Fruit fly (Drosophila melanogaster) whole organism, embryonic: ENCODE data around the gene CG10959.

Source experiments
- Adf1 ChIP-seq: fragments of 200-800 bp; sonication (Bioruptor generic); IDR thresholded peaks from 2 replicates; pipeline ENCODE4 v1.3.6; 2022; ENCODE audit warnings: missing biosample characterization, missing genetic modification characterization
- CG10209 ChIP-seq: fragments of 200-800 bp; sonication (Bioruptor generic); optimal IDR thresholded peaks from 3 replicates; lab custom pipeline; 2017; ENCODE audit warnings: missing biosample characterization, mild to moderate bottlenecking, missing genetic modification characterization, missing genetic modification reagents
- CG1024 ChIP-seq: fragments of 200-800 bp; sonication (Bioruptor generic); IDR thresholded peaks from 2 replicates; pipeline ENCODE4 v1.3.6; 2022; ENCODE audit warnings: missing biosample characterization, missing genetic modification characterization
- CG10431 ChIP-seq: fragments of 200-800 bp; sonication (Bioruptor generic); optimal IDR thresholded peaks from 3 replicates; lab custom pipeline; 2018; ENCODE audit warnings: missing biosample characterization, mild to moderate bottlenecking, missing genetic modification characterization
- CG10959 ChIP-seq: fragments of 200-800 bp; sonication (Bioruptor generic); IDR thresholded peaks from 2 replicates; pipeline ENCODE4 v1.3.6; 2022; ENCODE audit warnings: missing biosample characterization, missing genetic modification characterization
- CG11398 ChIP-seq: fragments of 200-800 bp; sonication (Bioruptor generic); optimal IDR thresholded peaks from 2 replicates; lab custom pipeline; 2016; ENCODE audit warnings: missing biosample characterization, missing genetic modification characterization
- CG12155 ChIP-seq: fragments of 200-800 bp; sonication (Bioruptor generic); optimal IDR thresholded peaks from 3 replicates; lab custom pipeline; 2016; ENCODE audit warnings: missing biosample characterization, missing genetic modification characterization
- CG13775 ChIP-seq: fragments of 200-800 bp; sonication (Bioruptor generic); optimal IDR thresholded peaks from 3 replicates; lab custom pipeline; 2017; ENCODE audit warnings: missing biosample characterization, mild to moderate bottlenecking, missing genetic modification characterization
- CG15514 ChIP-seq: fragments of 200-800 bp; sonication (Bioruptor generic); optimal IDR thresholded peaks from 3 replicates; lab custom pipeline; 2017; ENCODE audit warnings: missing biosample characterization, missing genetic modification characterization, mild to moderate bottlenecking, moderate library complexity, missing genetic modification reagents
- CG18619 ChIP-seq: fragments of 200-800 bp; sonication (Bioruptor generic); optimal IDR thresholded peaks from 3 replicates; lab custom pipeline; 2017; ENCODE audit warnings: missing biosample characterization, mild to moderate bottlenecking, missing genetic modification characterization
- CG2116 ChIP-seq: fragments of 200-800 bp; sonication (Bioruptor generic); optimal IDR thresholded peaks from 3 replicates; lab custom pipeline; 2018; ENCODE audit warnings: missing biosample characterization, mild to moderate bottlenecking, missing genetic modification characterization
- CG2120 ChIP-seq: fragments of 200-800 bp; sonication (Bioruptor generic); optimal IDR thresholded peaks from 3 replicates; lab custom pipeline; 2016; ENCODE audit warnings: missing biosample characterization, missing genetic modification characterization
- CG30403 ChIP-seq: fragments of 200-800 bp; sonication (Bioruptor generic); optimal IDR thresholded peaks from 3 replicates; lab custom pipeline; 2016; ENCODE audit warnings: missing biosample characterization, missing genetic modification characterization
- CG4282 ChIP-seq: fragments of 200-800 bp; sonication (Bioruptor generic); optimal IDR thresholded peaks from 2 replicates; lab custom pipeline; 2016; ENCODE audit warnings: missing biosample characterization, missing genetic modification characterization
- CG5953 ChIP-seq: fragments of 200-800 bp; sonication (Bioruptor generic); IDR thresholded peaks from 2 replicates; pipeline ENCODE4 v1.3.6; 2022; ENCODE audit warnings: missing biosample characterization, missing genetic modification characterization
- CG6813 ChIP-seq: fragments of 200-800 bp; sonication (Bioruptor generic); optimal IDR thresholded peaks from 2 replicates; lab custom pipeline; 2017; ENCODE audit warnings: missing biosample characterization, missing genetic modification characterization, mild to moderate bottlenecking, moderate library complexity, missing genetic modification reagents
- CkIIα-i1 ChIP-seq: fragments of 200-800 bp; sonication (Bioruptor generic); IDR thresholded peaks from 2 replicates; pipeline ENCODE4 v1.3.6; 2022; ENCODE audit warnings: missing biosample characterization, missing genetic modification characterization
- Deaf1 ChIP-seq: fragments of 200-800 bp; optimal IDR thresholded peaks from 3 replicates; lab custom pipeline; 2019; ENCODE audit warnings: missing biosample characterization, mild to moderate bottlenecking, missing genetic modification characterization, moderate library complexity
- HHEX ChIP-seq: fragments of 200-800 bp; sonication (Bioruptor generic); optimal IDR thresholded peaks from 3 replicates; lab custom pipeline; 2017; ENCODE audit warnings: missing biosample characterization, mild to moderate bottlenecking, missing genetic modification characterization, missing genetic modification reagents
- HmgD ChIP-seq: fragments of 200-800 bp; sonication (Bioruptor generic); optimal IDR thresholded peaks from 3 replicates; lab custom pipeline; 2016; ENCODE audit warnings: missing biosample characterization, missing genetic modification characterization
- Hmr ChIP-seq: fragments of 200-800 bp; sonication (Bioruptor generic); optimal IDR thresholded peaks from 3 replicates; lab custom pipeline; 2017; ENCODE audit warnings: mild to moderate bottlenecking, missing biosample characterization, missing genetic modification reagents, missing genetic modification characterization
- MBD-R2 ChIP-seq: fragments of 200-800 bp; sonication (Bioruptor generic); IDR thresholded peaks from 2 replicates; pipeline ENCODE4 v1.3.6; 2022; ENCODE audit warnings: missing biosample characterization, missing genetic modification characterization
- Myb ChIP-seq: fragments of 200-800 bp; sonication (Bioruptor generic); optimal IDR thresholded peaks from 2 replicates; lab custom pipeline; 2016; ENCODE audit warnings: missing biosample characterization, missing genetic modification characterization
- Pdp1 ChIP-seq, 2 experiments: fragments of 200-800 bp; sonication (Bioruptor generic); optimal IDR thresholded peaks; 3 replicates each; lab custom pipeline; 2016; ENCODE audit warnings: missing biosample characterization in 2 of 2, missing genetic modification characterization in 2 of 2, mild to moderate bottlenecking in 1 of 2, moderate library complexity in 1 of 2
- Tbp ChIP-seq: fragments of >200 bp; optimal IDR thresholded peaks from 2 replicates; lab custom pipeline; 2018; ENCODE audit warnings: missing biosample characterization, missing genetic modification characterization
- Xrp1 ChIP-seq: fragments of 200-800 bp; sonication (Bioruptor generic); IDR thresholded peaks from 2 replicates; pipeline ENCODE4 v1.3.6; 2022; ENCODE audit warnings: missing biosample characterization, missing genetic modification characterization
- al ChIP-seq: fragments of 200-800 bp; sonication (Bioruptor generic); IDR thresholded peaks from 2 replicates; pipeline ENCODE4 v1.3.6; 2022; ENCODE audit warnings: missing biosample characterization, missing genetic modification characterization
- az2 ChIP-seq: fragments of 200-800 bp; sonication (Bioruptor generic); optimal IDR thresholded peaks from 3 replicates; lab custom pipeline; 2016; ENCODE audit warnings: missing biosample characterization, missing genetic modification characterization
- cato ChIP-seq: fragments of 200-800 bp; sonication (Bioruptor generic); optimal IDR thresholded peaks from 2 replicates; lab custom pipeline; 2016; ENCODE audit warnings: missing biosample characterization, missing genetic modification characterization, borderline replicate concordance
- chinmo ChIP-seq: fragments of 200-800 bp; sonication (Bioruptor generic); IDR thresholded peaks from 4 replicates; pipeline ENCODE4 v1.3.6; 2022; ENCODE audit warnings: missing biosample characterization, missing genetic modification characterization; ENCODE audit not compliant: partially characterized antibody
- crol ChIP-seq: fragments of 200-800 bp; sonication (Bioruptor generic); IDR thresholded peaks from 2 replicates; pipeline ENCODE4 v1.3.6; 2022; ENCODE audit warnings: missing biosample characterization, missing genetic modification characterization
- dati ChIP-seq: fragments of 200-800 bp; sonication (Bioruptor generic); IDR thresholded peaks from 2 replicates; pipeline ENCODE4 v1.3.6; 2022; ENCODE audit warnings: missing biosample characterization, missing genetic modification characterization
- dmrt99B ChIP-seq: fragments of 200-800 bp; sonication (Bioruptor generic); optimal IDR thresholded peaks from 2 replicates; lab custom pipeline; 2018; ENCODE audit warnings: missing biosample characterization, mild to moderate bottlenecking, missing genetic modification characterization, moderate library complexity
- exex ChIP-seq: fragments of 200-800 bp; sonication (Bioruptor generic); optimal IDR thresholded peaks from 4 replicates; lab custom pipeline; 2018; ENCODE audit warnings: missing biosample characterization, mild to moderate bottlenecking, missing genetic modification characterization, moderate library complexity
- gsb-n ChIP-seq: fragments of 200-800 bp; sonication (Bioruptor generic); optimal IDR thresholded peaks from 3 replicates; lab custom pipeline; 2018; ENCODE audit warnings: missing biosample characterization, mild to moderate bottlenecking, missing genetic modification characterization
- h ChIP-seq: fragments of >200 bp; optimal IDR thresholded peaks from 2 replicates; lab custom pipeline; 2017
- hb ChIP-seq: fragments of 200-800 bp; sonication (Bioruptor generic); IDR thresholded peaks from 3 replicates; pipeline ENCODE4 v1.3.6; 2022; ENCODE audit warnings: missing biosample characterization, missing genetic modification characterization; ENCODE audit not compliant: partially characterized antibody
- hbn ChIP-seq: fragments of 200-800 bp; sonication (Bioruptor generic); IDR thresholded peaks from 2 replicates; pipeline ENCODE4 v1.3.6; 2022; ENCODE audit warnings: missing biosample characterization, missing genetic modification characterization; ENCODE audit not compliant: partially characterized antibody
- lbe ChIP-seq: fragments of 200-800 bp; sonication (Bioruptor generic); optimal IDR thresholded peaks from 2 replicates; lab custom pipeline; 2016; ENCODE audit warnings: missing biosample characterization, mild to moderate bottlenecking, missing genetic modification characterization
- nau ChIP-seq: fragments of 200-800 bp; sonication (Bioruptor generic); optimal IDR thresholded peaks from 3 replicates; lab custom pipeline; 2017; ENCODE audit warnings: missing biosample characterization, mild to moderate bottlenecking, missing genetic modification characterization, missing genetic modification reagents
- pan ChIP-seq, 4 experiments: fragments of >200 bp in 3 of 4; fragments of 200-800 bp in 1 of 4; sonication (Bioruptor generic) in 1 of 4; optimal IDR thresholded peaks in 3 of 4; IDR thresholded peaks in 1 of 4; 2 replicates each; pipeline versions ENCODE4 v1.3.6 to Lab custom; 2017 to 2022; ENCODE audit warnings: missing biosample characterization in 2 of 4, missing genetic modification characterization in 2 of 4, mixed read lengths in 1 of 4
- pfk ChIP-seq: fragments of 200-800 bp; sonication (Bioruptor generic); optimal IDR thresholded peaks from 2 replicates; lab custom pipeline; 2018; ENCODE audit warnings: missing biosample characterization, mild to moderate bottlenecking, missing genetic modification characterization, moderate library complexity
- sr ChIP-seq: fragments of 200-800 bp; sonication (Bioruptor generic); IDR thresholded peaks from 3 replicates; pipeline ENCODE4 v1.3.6; 2022; ENCODE audit warnings: missing biosample characterization, missing genetic modification characterization
- ssp ChIP-seq: fragments of 200-800 bp; sonication (Bioruptor generic); IDR thresholded peaks from 2 replicates; pipeline ENCODE4 v1.3.6; 2022; ENCODE audit warnings: missing biosample characterization, missing genetic modification characterization
- sug ChIP-seq: fragments of 200-800 bp; optimal IDR thresholded peaks from 2 replicates; lab custom pipeline; 2019; ENCODE audit warnings: missing biosample characterization, mild to moderate bottlenecking, missing genetic modification characterization, moderate library complexity

Gene CG10959

DNA sequence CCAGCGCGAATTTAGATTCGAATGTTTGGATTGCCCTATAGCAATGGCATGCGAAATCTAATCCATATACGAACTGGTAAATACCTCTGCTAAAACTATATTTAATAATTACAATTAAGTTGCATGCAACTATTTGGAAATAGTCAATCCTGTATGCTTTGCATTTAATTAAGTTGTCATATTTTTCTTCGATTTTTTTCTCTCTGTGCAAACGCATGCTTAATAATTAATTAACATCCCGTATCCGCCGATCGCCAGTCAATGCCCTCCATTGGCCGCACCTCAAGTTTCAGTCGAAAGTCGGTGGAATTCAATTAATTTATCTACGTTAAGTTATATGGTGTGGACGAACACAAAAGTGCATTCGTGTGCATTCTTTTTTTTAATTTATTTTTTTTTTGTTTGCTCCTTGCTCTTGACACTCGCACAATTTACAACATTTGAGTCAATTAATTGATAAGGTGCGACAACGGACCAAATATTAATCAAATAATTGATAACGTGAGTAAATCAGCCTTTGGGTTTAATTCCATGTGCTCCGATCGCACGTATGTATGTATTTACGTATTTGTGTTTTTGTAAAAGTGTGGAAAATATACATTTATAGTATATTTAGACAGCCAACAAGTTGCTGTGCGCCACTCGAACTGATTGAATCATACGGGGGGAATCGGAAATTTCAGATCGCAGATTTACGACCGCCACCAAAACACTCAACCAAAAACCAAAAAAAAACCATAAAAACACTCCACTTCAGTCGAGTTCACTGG, 42.1 kb upstream of the CG10959 start (continued):
- TF ChIP-seq CG10431 (peak; percentile 4), CG12155 (GFP tag; lab: Kevin White, UChicago) (no peak), CG6813 (GFP tag; lab: Kevin White, UChicago) (peak; percentile 37), Xrp1 (GFP tag; lab: Robert Waterston, UW) (0 out of 2 replicates have a peak, but pooled peaks have one; percentile 7), MBD-R2 (GFP tag; lab: Robert Waterston, UW) (no peak)
- TF ChIP-seq, all 482 proteins: peak for 30

- peak; percentile 8 for TF ChIP-seq Deaf1 (tag; lab: Kevin White, UChicago)
- peak; percentile 87 for TF ChIP-seq pfk (GFP tag; lab: Kevin White, UChicago)
- no peak for TF ChIP-seq CG10959 (GFP tag; lab: Robert Waterston, UW)
- peak; percentile 72 for TF ChIP-seq exex
- TF ChIP-seq, all 482 proteins: peak for 3
Observed at dm6 chrX:8107936-8108335, 40.6 kb upstream of the CG10959 start.

DNA sequence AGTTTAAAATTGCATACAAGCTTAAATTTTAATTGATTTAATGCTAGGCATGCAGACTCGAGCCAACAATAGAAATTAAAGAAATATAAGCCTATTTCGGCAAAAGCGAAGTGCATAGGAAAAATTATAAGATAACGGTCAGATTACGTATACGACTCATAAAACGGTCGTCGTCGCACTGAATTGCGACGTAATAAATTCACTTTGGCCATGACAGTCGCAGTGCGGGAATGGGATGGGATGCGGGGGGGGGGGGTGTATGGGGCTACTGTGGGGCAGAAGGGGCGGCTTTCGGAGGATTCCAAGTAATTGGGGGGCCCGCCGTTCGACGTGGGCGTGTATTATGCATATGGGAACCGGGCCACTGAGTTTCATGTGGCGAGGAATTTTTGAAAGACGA, 37.6 kb upstream of the CG10959 start:
- TF ChIP-seq crol (GFP tag; lab: Robert Waterston, UW) (peak; percentile 88), pan (optimal IDR thresholded peaks at IDR 0.05; lab: Kevin White, UChicago) (no peak), pan (GFP tag; optimal IDR thresholded peaks at IDR 0.05 in 1 of 2, IDR thresholded peaks at IDR 0.05 in 1 of 2) (peak in 1 of 2 experiments; percentile 14), sr (GFP tag; lab: Robert Waterston, UW) (peak; percentile 15; the same call in 1 of the 3 replicates), CG11398 (GFP tag; lab: Kevin White, UChicago) (no peak), CG4282 (no peak), dati (GFP tag; lab: Robert Waterston, UW) (no peak), chinmo (GFP tag; lab: Robert Waterston, UW) (peak; percentile 90; the same call in 2 of the 4 replicates), al (GFP tag; lab: Robert Waterston, UW) (no peak), CG2116 (GFP tag; lab: Kevin White, UChicago) (no peak), CG10209 (GFP tag; lab: Kevin White, UChicago) (no peak), az2 (no peak), Myb (GFP tag; lab: Kevin White, UChicago) (no peak), cato (no peak), CG5953 (no peak), sug (tag; lab: Kevin White, UChicago) (peak; percentile 26)

DNA sequence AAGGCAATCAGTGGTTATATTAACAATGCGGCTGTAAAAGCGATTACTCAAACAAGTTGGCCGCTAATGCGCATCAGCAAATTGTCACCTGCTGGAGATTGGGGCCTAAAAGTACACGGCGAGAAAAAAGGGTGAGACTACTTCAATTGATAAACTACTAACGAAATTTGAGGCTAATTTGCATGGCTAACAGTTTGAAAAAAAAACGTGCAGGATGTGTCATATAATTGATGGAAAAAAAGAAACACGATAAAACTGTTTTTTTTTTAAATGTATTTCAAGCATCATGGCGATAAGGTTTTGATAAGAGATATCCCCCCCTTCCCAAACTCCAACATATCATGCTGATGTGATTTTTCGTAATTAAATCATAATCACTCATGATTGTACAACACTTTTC, 35.9 kb upstream of the CG10959 start:
- peak; percentile 17 for TF ChIP-seq CG15514
- TF ChIP-seq hbn (GFP tag; lab: Robert Waterston, UW): no peak
- TF ChIP-seq hb (GFP tag; lab: Robert Waterston, UW): no peak
- peak; percentile 32 for TF ChIP-seq CG13775 (GFP tag; lab: Kevin White, UChicago)
- peak; percentile 55 for TF ChIP-seq CG2120 (GFP tag; lab: Kevin White, UChicago)
- no peak for TF ChIP-seq gsb-n (tag; lab: Kevin White, UChicago)
- no peak for TF ChIP-seq CkIIα-i1
- TF ChIP-seq CG30403 (GFP tag; lab: Kevin White, UChicago): peak; percentile 30
- TF ChIP-seq HmgD (GFP tag; lab: Kevin White, UChicago): no peak
- TF ChIP-seq CG1024 (GFP tag; lab: Robert Waterston, UW): no peak
- TF ChIP-seq h (lab: Kevin White, UChicago): no peak
- TF ChIP-seq HHEX (GFP tag; lab: Kevin White, UChicago): peak; percentile 44
- TF ChIP-seq lbe (GFP tag; lab: Kevin White, UChicago): no peak
- peak; percentile 31 for TF ChIP-seq dmrt99B (tag; lab: Kevin White, UChicago)
- TF ChIP-seq ssp (GFP tag; lab: Robert Waterston, UW): no peak
- TF ChIP-seq Hmr: peak; percentile 69
- peak in 1 of 2 experiments; percentile 14 for TF ChIP-seq Pdp1 (GFP tag; optimal IDR thresholded peaks at IDR 0.05; lab: Kevin White, UChicago)
- TF ChIP-seq nau (GFP tag; lab: Kevin White, UChicago): peak; percentile 27
- no peak for TF ChIP-seq Tbp (GFP tag; lab: Kevin White, UChicago)
- TF ChIP-seq CG18619 (GFP tag; lab: Kevin White, UChicago): peak; percentile 18
- TF ChIP-seq Adf1 (GFP tag; lab: Robert Waterston, UW): peak; percentile 11; the same call in 1 of the 2 replicates
